Fruit fly (Drosophila melanogaster): ENCODE data around the gene hzg.

dm6 chr3L:15974166-15974565 is 30.4 kb downstream of the hzg start:
- no peak for TF ChIP-seq usp (GFP tag; optimal IDR thresholded peaks at IDR 0.05)
- TF ChIP-seq psq (GFP tag; optimal IDR thresholded peaks at IDR 0.05): no peak
- TF ChIP-seq Sp1 (GFP tag; optimal IDR thresholded peaks at IDR 0.05): no peak
- TF ChIP-seq Hr78 (GFP tag; optimal IDR thresholded peaks at IDR 0.05): no peak
- no peak for TF ChIP-seq Dfd (GFP tag; optimal IDR thresholded peaks at IDR 0.05)
- TF ChIP-seq tai (GFP tag; optimal IDR thresholded peaks at IDR 0.05): no peak
- TF ChIP-seq ey (GFP tag; optimal IDR thresholded peaks at IDR 0.05): no peak
- TF ChIP-seq Mio (GFP tag; optimal IDR thresholded peaks at IDR 0.05): no peak
- no peak for TF ChIP-seq br (GFP tag; optimal IDR thresholded peaks at IDR 0.05)
- no peak for TF ChIP-seq h (GFP tag; optimal IDR thresholded peaks at IDR 0.05)
- TF ChIP-seq CrebA (GFP tag; optimal IDR thresholded peaks at IDR 0.05; ENCODE audit: borderline replicate concordance): no peak

All from whole organism, wandering third instar larva.